Worm (Caenorhabditis elegans): Measurements from ENCODE around the gene copb-2.

The copb-2 gene

ce11 chrIV:9498088-9498487, 38.6 kb downstream of the copb-2 start, which contains the start of gene sru-4:
Gene sru-4 (plus strand): TSS chrIV:9498388.
- TF ChIP-seq fax-1 (tag; optimal IDR thresholded peaks at IDR 0.05) (no peak), ceh-19 (GFP tag; optimal IDR thresholded peaks at IDR 0.05) (no peak), ceh-9 (tag; optimal IDR thresholded peaks at IDR 0.05) (no peak), pat-9 (tag; optimal IDR thresholded peaks at IDR 0.05) (no peak), ztf-16 (tag; optimal IDR thresholded peaks at IDR 0.05) (no peak), npax-4 (tag; optimal IDR thresholded peaks at IDR 0.05) (no peak), ets-4 (tag; optimal IDR thresholded peaks at IDR 0.05) (no peak), ceh-6 (GFP tag; optimal IDR thresholded peaks at IDR 0.05) (no peak), dmd-4 (tag; optimal IDR thresholded peaks at IDR 0.05; ENCODE audit: borderline replicate concordance) (no peak)

DNA sequence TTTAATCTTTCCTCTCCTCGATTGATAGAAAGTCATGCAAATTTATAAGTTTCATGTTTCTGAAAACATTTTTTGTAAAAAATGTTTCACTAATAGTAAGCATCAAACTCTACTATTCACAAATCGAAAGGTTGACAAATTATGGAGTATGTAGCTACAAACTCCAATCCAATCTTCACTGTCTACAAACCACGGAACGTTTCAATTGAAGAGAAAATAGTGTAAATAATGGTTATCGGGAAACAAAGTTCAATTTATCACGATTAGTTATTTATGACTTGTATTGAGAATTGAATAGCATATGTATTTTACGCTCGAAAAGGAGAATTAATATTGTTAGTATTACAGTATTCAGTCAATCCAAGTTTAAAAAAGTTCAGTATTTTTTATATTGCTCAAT, 40.1 kb downstream of the copb-2 start:
- TF ChIP-seq nfya-1 (tag; optimal IDR thresholded peaks at IDR 0.05) (no peak), fax-1 (tag; optimal IDR thresholded peaks at IDR 0.05) (no peak), ztf-16 (tag; optimal IDR thresholded peaks at IDR 0.05) (no peak), ceh-22 (tag; optimal IDR thresholded peaks at IDR 0.05) (no peak), pax-1 (tag; optimal IDR thresholded peaks at IDR 0.05) (no peak), gmeb-2 (tag; optimal IDR thresholded peaks at IDR 0.05) (no peak), ceh-19 (GFP tag; optimal IDR thresholded peaks at IDR 0.05) (no peak), nhr-232 (tag; optimal IDR thresholded peaks at IDR 0.05) (no peak), ttx-3 (tag; optimal IDR thresholded peaks at IDR 0.05) (no peak), syd-9 (tag; optimal IDR thresholded peaks at IDR 0.05) (no peak), madf-2 (tag; optimal IDR thresholded peaks at IDR 0.05) (no peak), ceh-24 (tag; optimal IDR thresholded peaks at IDR 0.05) (no peak), T23F11.4 (GFP tag; optimal IDR thresholded peaks at IDR 0.05) (no peak)

DNA sequence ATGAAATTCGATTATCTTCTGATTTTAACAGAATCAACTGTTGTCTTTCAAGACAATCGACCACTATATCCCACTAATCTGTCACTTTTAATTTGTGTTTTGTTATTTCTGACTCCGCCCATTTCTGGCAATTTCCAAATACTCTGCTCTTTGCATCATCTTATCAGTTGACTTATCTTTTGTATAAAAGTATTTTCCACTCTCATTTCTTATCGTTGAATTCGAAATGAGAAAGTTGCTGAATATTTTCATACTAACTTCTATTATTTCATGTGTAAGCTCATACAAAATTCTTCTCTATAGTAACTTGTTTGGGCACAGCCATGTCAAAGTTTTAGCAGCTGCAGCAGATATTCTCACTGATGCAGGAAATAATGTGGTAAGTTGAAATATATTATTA, 40.6 kb downstream of the copb-2 start, which contains the start of gene ugt-21:
Gene ugt-21 (plus strand): TSS at position 212 of the 400 bp plus-strand sequence.
- no peak for TF ChIP-seq sdc-2 (tag; optimal IDR thresholded peaks at IDR 0.05)
- TF ChIP-seq dve-1 (tag; optimal IDR thresholded peaks at IDR 0.05): no peak
- no peak for TF ChIP-seq nfya-1 (tag; optimal IDR thresholded peaks at IDR 0.05)
- no peak for TF ChIP-seq ama-1 (optimal IDR thresholded peaks at IDR 0.05)
- peak; percentile 22 for TF ChIP-seq elt-2 (tag; optimal IDR thresholded peaks at IDR 0.05)
- TF ChIP-seq syd-9 (tag; optimal IDR thresholded peaks at IDR 0.05): no peak
- no peak for TF ChIP-seq unc-42 (tag; optimal IDR thresholded peaks at IDR 0.05)
- no peak for TF ChIP-seq ceh-45 (GFP tag; IDR thresholded peaks at IDR 0.05)

DNA sequence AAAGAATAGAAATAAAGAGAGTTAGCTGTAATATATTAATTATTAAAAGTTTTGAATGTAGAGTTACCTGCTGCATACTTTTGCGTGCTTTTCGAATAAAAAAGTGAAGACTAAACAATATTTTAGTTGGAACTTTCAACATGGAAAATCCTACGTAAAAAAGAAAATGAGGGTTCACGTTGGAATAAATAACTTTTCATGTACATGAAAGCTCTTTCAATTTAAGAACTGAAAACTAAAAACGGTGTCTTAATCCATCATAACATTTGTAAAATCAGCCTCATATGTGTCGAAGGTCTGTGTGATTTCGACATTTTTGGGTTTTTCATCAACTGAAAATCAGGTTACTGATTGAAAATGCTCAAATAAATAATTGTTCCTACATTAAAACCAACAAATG, 46.7 kb downstream of the copb-2 start, which contains the start of gene ttr-9:
Gene ttr-9 (minus strand): TSS at position 101 of the 400 bp plus-strand sequence.
- TF ChIP-seq ceh-24 (tag; optimal IDR thresholded peaks at IDR 0.05): no peak
- no peak for TF ChIP-seq nhr-232 (tag; optimal IDR thresholded peaks at IDR 0.05)
- TF ChIP-seq unc-3 (GFP tag; conservative IDR thresholded peaks at IDR 0.05): no peak
- TF ChIP-seq unc-3 (tag; optimal IDR thresholded peaks at IDR 0.05): no peak
- no peak for TF ChIP-seq rnt-1 (tag; optimal IDR thresholded peaks at IDR 0.05)
- no peak for TF ChIP-seq elt-4 (tag; optimal IDR thresholded peaks at IDR 0.05)
- TF ChIP-seq syd-9 (tag; optimal IDR thresholded peaks at IDR 0.05): no peak
- no peak for TF ChIP-seq sox-4 (tag; optimal IDR thresholded peaks at IDR 0.05)
- TF ChIP-seq ceh-30 (tag; optimal IDR thresholded peaks at IDR 0.05): no peak
- no peak for TF ChIP-seq sox-2 (GFP tag; IDR thresholded peaks at IDR 0.05)
- no peak for TF ChIP-seq lin-11 (tag; optimal IDR thresholded peaks at IDR 0.05)
- no peak for TF ChIP-seq odd-2 (tag; optimal IDR thresholded peaks at IDR 0.05)

DNA sequence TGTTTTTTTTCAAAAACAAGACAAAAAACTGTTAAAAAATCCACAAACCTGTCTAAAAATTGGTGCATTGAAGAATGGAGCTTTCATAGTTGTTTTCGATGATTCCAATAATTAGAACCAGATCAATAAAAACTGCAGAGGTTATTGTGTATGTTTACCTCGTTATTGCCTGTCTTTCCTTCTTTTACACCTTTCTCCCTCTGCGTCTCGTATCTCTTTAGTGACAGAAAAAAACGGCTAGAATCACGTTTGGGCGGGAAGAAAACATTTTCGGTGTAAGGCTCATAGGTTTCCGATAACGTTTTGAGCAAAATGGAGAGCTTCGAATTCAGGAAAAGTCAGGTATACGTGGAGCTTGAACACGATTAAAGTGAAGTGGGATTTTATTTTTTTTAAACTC, 49.1 kb downstream of the copb-2 start, which contains the start of gene ethe-1:
Gene ethe-1 (minus strand): TSS at position 150 of the 400 bp plus-strand sequence.
- TF ChIP-seq pax-1 (tag; optimal IDR thresholded peaks at IDR 0.05): no peak
- TF ChIP-seq syd-9 (tag; optimal IDR thresholded peaks at IDR 0.05): no peak
- TF ChIP-seq ceh-45 (GFP tag; IDR thresholded peaks at IDR 0.05): no peak
- TF ChIP-seq lin-11 (tag; optimal IDR thresholded peaks at IDR 0.05): no peak
- TF ChIP-seq fkh-10 (GFP tag; optimal IDR thresholded peaks at IDR 0.05): no peak
- TF ChIP-seq ceh-30 (tag; optimal IDR thresholded peaks at IDR 0.05): no peak
- TF ChIP-seq F13H6.1 (tag; optimal IDR thresholded peaks at IDR 0.05): no peak
- no peak for TF ChIP-seq ceh-22 (tag; optimal IDR thresholded peaks at IDR 0.05)
- no peak for TF ChIP-seq unc-86 (tag; optimal IDR thresholded peaks at IDR 0.05)
- no peak for TF ChIP-seq pha-2 (tag; optimal IDR thresholded peaks at IDR 0.05)
- TF ChIP-seq zip-5 (tag; optimal IDR thresholded peaks at IDR 0.05): no peak
- TF ChIP-seq tbx-2 (tag; optimal IDR thresholded peaks at IDR 0.05): no peak
- no peak for TF ChIP-seq ceh-34 (tag; optimal IDR thresholded peaks at IDR 0.05)
- no peak for TF ChIP-seq hlh-6 (tag; optimal IDR thresholded peaks at IDR 0.05)
- TF ChIP-seq ahr-1 (tag; optimal IDR thresholded peaks at IDR 0.05): no peak
- no peak for TF ChIP-seq C38D4.7 (GFP tag; optimal IDR thresholded peaks at IDR 0.05)
- TF ChIP-seq fax-1 (tag; optimal IDR thresholded peaks at IDR 0.05): no peak
- no peak for TF ChIP-seq ceh-31 (tag; optimal IDR thresholded peaks at IDR 0.05)
- no peak for TF ChIP-seq C08G9.2 (tag; optimal IDR thresholded peaks at IDR 0.05)

All from whole organism, late embryonic.